Worm (Caenorhabditis elegans) whole organism, L2 larva: ENCODE data around the gene asns-1.

Source experiments
- ZK546.5 ChIP-seq: sonication (generic microtip); optimal IDR thresholded peaks from 2 replicates; lab custom pipeline; 2017; ENCODE audit warnings: missing biosample characterization, missing genetic modification characterization
- ama-1 ChIP-seq: fragments of 150-350 bp; optimal IDR thresholded peaks from 2 replicates; lab custom pipeline; 2018; ENCODE audit warnings: inconsistent platforms
- blmp-1 ChIP-seq: sonication (generic microtip); optimal IDR thresholded peaks from 2 replicates; lab custom pipeline; 2017; ENCODE audit warnings: missing genetic modification characterization, mild to moderate bottlenecking, missing compliant biosample characterization, antibody characterized with exemption, moderate library complexity; ENCODE audit not compliant: insufficient read depth
- fos-1 ChIP-seq: fragments of 150-350 bp; optimal IDR thresholded peaks from 2 replicates; lab custom pipeline; 2014; ENCODE audit warnings: missing biosample characterization, missing genetic modification characterization
- gmeb-1 ChIP-seq: fragments of 150-350 bp; optimal IDR thresholded peaks from 2 replicates; lab custom pipeline; 2014; ENCODE audit warnings: missing biosample characterization, missing genetic modification characterization
- lin-39 ChIP-seq: fragments of 150-350 bp; optimal IDR thresholded peaks from 2 replicates; lab custom pipeline; 2014; ENCODE audit warnings: missing biosample characterization, missing genetic modification reagents, missing genetic modification characterization
- nhr-10 ChIP-seq: sonication (generic microtip); optimal IDR thresholded peaks from 2 replicates; lab custom pipeline; 2017; ENCODE audit warnings: missing biosample characterization, missing genetic modification characterization
- nhr-11 ChIP-seq: fragments of 150-350 bp; optimal IDR thresholded peaks from 2 replicates; lab custom pipeline; 2014; ENCODE audit warnings: missing biosample characterization, missing genetic modification characterization
- nhr-25 ChIP-seq: fragments of 150-350 bp; sonication (generic microtip); optimal IDR thresholded peaks from 3 replicates; lab custom pipeline; 2014; ENCODE audit warnings: missing biosample characterization, missing genetic modification characterization
- sma-3 ChIP-seq: sonication (generic microtip); optimal IDR thresholded peaks from 2 replicates; lab custom pipeline; 2016; ENCODE audit warnings: missing genetic modification reagents, missing genetic modification characterization, missing compliant biosample characterization
- ztf-4 ChIP-seq: fragments of 150-350 bp; optimal IDR thresholded peaks from 2 replicates; lab custom pipeline; 2014; ENCODE audit warnings: missing biosample characterization, missing genetic modification characterization

- TF ChIP-seq sma-3 (GFP tag; lab: Kevin White, UChicago): no peak
- no peak for TF ChIP-seq lin-39 (tag; lab: Kevin White, UChicago)
- no peak for TF ChIP-seq gmeb-1 (tag; lab: Kevin White, UChicago)
- TF ChIP-seq nhr-25 (tag; lab: Kevin White, UChicago): no peak
- no peak for TF ChIP-seq ZK546.5
- no peak for TF ChIP-seq ama-1 (lab: Kevin White, UChicago)
- TF ChIP-seq fos-1 (tag; lab: Kevin White, UChicago): no peak
- TF ChIP-seq ztf-4 (tag; lab: Kevin White, UChicago): no peak
- TF ChIP-seq blmp-1: no peak
- no peak for TF ChIP-seq nhr-11 (tag; lab: Kevin White, UChicago)
- TF ChIP-seq nhr-10 (tag; lab: Kevin White, UChicago): no peak
Measured at ce11 chrV:8588079-8588478, 42.1 kb downstream of the asns-1 start, which contains the start of gene C10B5.3.
